Worm (Caenorhabditis elegans): ENCODE data around the gene rpn-6.1.

ce11 chrIII:6951435-6951834, 10.4 kb downstream of the rpn-6.1 start:
- TF ChIP-seq nhr-23 (tag; optimal IDR thresholded peaks at IDR 0.05) (no peak), lin-39 (tag; optimal IDR thresholded peaks at IDR 0.05) (no peak), ama-1 (optimal IDR thresholded peaks at IDR 0.05) (peak; percentile 7), pha-4 (tag; optimal IDR thresholded peaks at IDR 0.05) (no peak), hmg-11 (tag; optimal IDR thresholded peaks at IDR 0.05) (peak; percentile 29), nhr-11 (tag; optimal IDR thresholded peaks at IDR 0.05) (no peak), ztf-11 (tag; optimal IDR thresholded peaks at IDR 0.05) (no peak), unc-62 (GFP tag; optimal IDR thresholded peaks at IDR 0.05) (no peak), skn-1 (tag; optimal IDR thresholded peaks at IDR 0.05) (no peak), jun-1 (tag; optimal IDR thresholded peaks at IDR 0.05) (no peak), nfya-1 (tag; optimal IDR thresholded peaks at IDR 0.05; ENCODE audit: insufficient read depth) (peak; percentile 51), fos-1 (tag; optimal IDR thresholded peaks at IDR 0.05) (no peak), mdl-1 (tag; optimal IDR thresholded peaks at IDR 0.05) (no peak), elt-1 (tag; optimal IDR thresholded peaks at IDR 0.05) (no peak)
